Fruit fly (Drosophila melanogaster): ENCODE measurements around the gene CG8132.

CG8132 gene

dm6 chr3R:9410182-9410581 lies 8.9 kb downstream of the CG8132 start, which contains the start of gene betaTub85D:
Gene betaTub85D (minus strand): TSS chr3R:9410282.
- TF ChIP-seq pad (GFP tag; optimal IDR thresholded peaks at IDR 0.05), result no peak

dm6 chr3R:9411928-9412640 lies 10.8 kb downstream of the CG8132 start, which contains the start of the genes Task7 and alpha-Man-IIa:
Gene Task7 (minus strand): TSS chr3R:9412293.
Gene alpha-Man-IIa (plus strand): TSS chr3R:9412548.
- peak; percentile 80 for TF ChIP-seq ovo (GFP tag; optimal IDR thresholded peaks at IDR 0.05)
- no peak for TF ChIP-seq CG5204 (GFP tag; optimal IDR thresholded peaks at IDR 0.05)
- TF ChIP-seq Crg-1 (GFP tag; optimal IDR thresholded peaks at IDR 0.05), result no peak
- no peak for TF ChIP-seq tj (GFP tag; optimal IDR thresholded peaks at IDR 0.05)

dm6 chr3R:9416951-9417350 lies 15.7 kb downstream of the CG8132 start:
- TF ChIP-seq bab1 (GFP tag; optimal IDR thresholded peaks at IDR 0.05) (no peak), cic (GFP tag; optimal IDR thresholded peaks at IDR 0.05) (no peak), Clk (GFP tag; optimal IDR thresholded peaks at IDR 0.05) (no peak), kay (GFP tag; ENCODE audit: borderline replicate concordance) (peak; percentile 77), CG5204 (GFP tag; optimal IDR thresholded peaks at IDR 0.05) (no peak)

- TF ChIP-seq Mnt (GFP tag; optimal IDR thresholded peaks at IDR 0.05) (peak; percentile 77), tj (GFP tag; optimal IDR thresholded peaks at IDR 0.05) (peak; percentile 71), kay (GFP tag; ENCODE audit: borderline replicate concordance) (no peak), CG7045 (GFP tag; optimal IDR thresholded peaks at IDR 0.05) (peak; percentile 43), Hr96 (GFP tag; optimal IDR thresholded peaks at IDR 0.05) (no peak), toe (GFP tag; optimal IDR thresholded peaks at IDR 0.05) (no peak), cic (GFP tag; optimal IDR thresholded peaks at IDR 0.05) (peak; percentile 57), pad (GFP tag; optimal IDR thresholded peaks at IDR 0.05) (peak; percentile 6), cnc (optimal IDR thresholded peaks at IDR 0.05) (no peak), CG14711 (tag; optimal IDR thresholded peaks at IDR 0.05) (no peak), bab1 (GFP tag; optimal IDR thresholded peaks at IDR 0.05) (peak; percentile 19), CG1620 (GFP tag; optimal IDR thresholded peaks at IDR 0.05) (no peak), ovo (GFP tag; optimal IDR thresholded peaks at IDR 0.05) (no peak), CG7101 (tag; optimal IDR thresholded peaks at IDR 0.05) (no peak), CG11617 (GFP tag; optimal IDR thresholded peaks at IDR 0.05) (peak; percentile 40), CG12768 (GFP tag; optimal IDR thresholded peaks at IDR 0.05) (peak; percentile 2), Crg-1 (GFP tag; optimal IDR thresholded peaks at IDR 0.05) (no peak), Clk (GFP tag; optimal IDR thresholded peaks at IDR 0.05) (no peak), CG5204 (GFP tag; optimal IDR thresholded peaks at IDR 0.05) (no peak), CG33017 (tag; optimal IDR thresholded peaks at IDR 0.05) (peak; percentile 30)
These were observed 16.5 kb downstream of the CG8132 start, which contains the start of gene ps for dm6 chr3R:9417577-9418334. Gene ps (plus strand): TSS chr3R:9417940.

dm6 chr3R:9418373-9419299 lies 17.3 kb downstream of the CG8132 start:
- peak; percentile 56 for TF ChIP-seq tj (GFP tag; optimal IDR thresholded peaks at IDR 0.05)
- TF ChIP-seq CG33017 (tag; optimal IDR thresholded peaks at IDR 0.05), result no peak
- TF ChIP-seq Mnt (GFP tag; optimal IDR thresholded peaks at IDR 0.05), result no peak
- TF ChIP-seq kay (GFP tag; ENCODE audit: borderline replicate concordance), result peak; percentile 73

dm6 chr3R:9419300-9419652 lies 18.0 kb downstream of the CG8132 start:
- TF ChIP-seq Clk (GFP tag; optimal IDR thresholded peaks at IDR 0.05) (peak; percentile 56), cic (GFP tag; optimal IDR thresholded peaks at IDR 0.05) (peak; percentile 73), CG7045 (GFP tag; optimal IDR thresholded peaks at IDR 0.05) (peak; percentile 9), pad (GFP tag; optimal IDR thresholded peaks at IDR 0.05) (peak; percentile 17), cnc (optimal IDR thresholded peaks at IDR 0.05) (no peak), Mnt (GFP tag; optimal IDR thresholded peaks at IDR 0.05) (peak; percentile 95), kay (GFP tag; ENCODE audit: borderline replicate concordance) (no peak), tj (GFP tag; optimal IDR thresholded peaks at IDR 0.05) (peak; percentile 47), CG14711 (tag; optimal IDR thresholded peaks at IDR 0.05) (peak; percentile 17), CG11617 (GFP tag; optimal IDR thresholded peaks at IDR 0.05) (peak; percentile 1), CG5204 (GFP tag; optimal IDR thresholded peaks at IDR 0.05) (no peak), ovo (GFP tag; optimal IDR thresholded peaks at IDR 0.05) (no peak), CG12768 (GFP tag; optimal IDR thresholded peaks at IDR 0.05) (peak; percentile 47), CG1620 (GFP tag; optimal IDR thresholded peaks at IDR 0.05) (no peak), Hr96 (GFP tag; optimal IDR thresholded peaks at IDR 0.05) (no peak), CG33017 (tag; optimal IDR thresholded peaks at IDR 0.05) (peak; percentile 28), toe (GFP tag; optimal IDR thresholded peaks at IDR 0.05) (no peak), Crg-1 (GFP tag; optimal IDR thresholded peaks at IDR 0.05) (peak; percentile 10), CG7101 (tag; optimal IDR thresholded peaks at IDR 0.05) (no peak), bab1 (GFP tag; optimal IDR thresholded peaks at IDR 0.05) (no peak)

Measured in whole organism, adult.